Fruit fly (Drosophila melanogaster) ovary, adult (tissue): ENCODE results near the gene CG15468.

Source experiments
- CG17801 ChIP-seq: fragments of 200-800 bp; optimal IDR thresholded peaks from 2 replicates; lab custom pipeline; 2019; ENCODE audit warnings: missing biosample characterization, mild to moderate bottlenecking, missing genetic modification characterization, moderate library complexity; ENCODE audit not compliant: partially characterized antibody

The CG15468 gene

dm6 chrX:4909938-4910778 is 50.8 kb downstream of the CG15468 start:
- peak; percentile 100 for TF ChIP-seq CG17801 (GFP tag; lab: Kevin White, UChicago)
